Worm (Caenorhabditis elegans): ENCODE results near the gene mtp-18.

- TF ChIP-seq him-1 (tag; optimal IDR thresholded peaks at IDR 0.05) (no peak), W03F9.2 (tag; optimal IDR thresholded peaks at IDR 0.05) (no peak)
These were observed 38.8 kb downstream of the mtp-18 start for ce11 chrX:6167376-6167775.

Data from whole organism, L4/young adult.